Worm (Caenorhabditis elegans) whole organism, late embryonic: Measurements from ENCODE around the gene unc-103.

Experiments used
- C08G9.2 ChIP-seq: sonication (generic microtip); optimal IDR thresholded peaks from 2 replicates; lab custom pipeline; 2016; ENCODE audit warnings: mild to moderate bottlenecking, missing genetic modification characterization, moderate library complexity, missing compliant biosample characterization
- C38D4.7 ChIP-seq: fragments of 200-800 bp; sonication (Bioruptor generic); optimal IDR thresholded peaks from 2 replicates; lab custom pipeline; 2018; ENCODE audit warnings: mild to moderate bottlenecking, missing genetic modification characterization, moderate library complexity, missing compliant biosample characterization
- F13H6.1 ChIP-seq: sonication (generic microtip); optimal IDR thresholded peaks from 2 replicates; lab custom pipeline; 2016; ENCODE audit warnings: missing genetic modification characterization, missing compliant biosample characterization
- Y22D7AL.16 ChIP-seq: sonication (generic microtip); optimal IDR thresholded peaks from 2 replicates; lab custom pipeline; 2016; ENCODE audit warnings: missing genetic modification characterization, missing compliant biosample characterization
- ahr-1 ChIP-seq: sonication (generic microtip); optimal IDR thresholded peaks from 2 replicates; lab custom pipeline; 2016; ENCODE audit warnings: missing genetic modification characterization, missing compliant biosample characterization
- ceh-14 ChIP-seq: sonication (generic microtip); optimal IDR thresholded peaks from 2 replicates; lab custom pipeline; 2016; ENCODE audit warnings: missing genotype, missing genetic modification characterization, missing compliant biosample characterization
- ceh-18 ChIP-seq: sonication (generic microtip); optimal IDR thresholded peaks from 2 replicates; lab custom pipeline; 2016; ENCODE audit warnings: missing genetic modification characterization, missing compliant biosample characterization
- ceh-19 ChIP-seq: fragments of 200-800 bp; sonication (Bioruptor generic); optimal IDR thresholded peaks from 2 replicates; lab custom pipeline; 2018; ENCODE audit warnings: mild to moderate bottlenecking, missing genetic modification characterization, missing compliant biosample characterization
- ceh-2 ChIP-seq: sonication (generic microtip); optimal IDR thresholded peaks from 2 replicates; lab custom pipeline; 2016; ENCODE audit warnings: missing genotype, missing genetic modification characterization, missing compliant biosample characterization
- ceh-22 ChIP-seq: sonication (generic microtip); optimal IDR thresholded peaks from 2 replicates; lab custom pipeline; 2017; ENCODE audit warnings: missing biosample characterization, missing genetic modification characterization
- ceh-30 ChIP-seq: fragments of 150-350 bp; optimal IDR thresholded peaks from 2 replicates; lab custom pipeline; 2014; ENCODE audit warnings: missing biosample characterization, missing genetic modification characterization
- ceh-31 ChIP-seq: sonication (generic microtip); optimal IDR thresholded peaks from 2 replicates; lab custom pipeline; 2016; ENCODE audit warnings: missing genetic modification characterization, missing compliant biosample characterization
- ceh-48 ChIP-seq: sonication (generic microtip); optimal IDR thresholded peaks from 2 replicates; lab custom pipeline; 2016; ENCODE audit warnings: missing genetic modification characterization, inconsistent platforms, missing compliant biosample characterization
- ceh-6 ChIP-seq: fragments of 200-800 bp; sonication (Bioruptor generic); optimal IDR thresholded peaks from 2 replicates; lab custom pipeline; 2018; ENCODE audit warnings: mild to moderate bottlenecking, missing genetic modification characterization, missing compliant biosample characterization
- ceh-9 ChIP-seq: sonication (generic microtip); optimal IDR thresholded peaks from 2 replicates; lab custom pipeline; 2016; ENCODE audit warnings: mild to moderate bottlenecking, missing genetic modification characterization, inconsistent platforms, missing compliant biosample characterization
- che-1 ChIP-seq: sonication (generic microtip); optimal IDR thresholded peaks from 2 replicates; lab custom pipeline; 2016; ENCODE audit warnings: mild to moderate bottlenecking, missing genetic modification characterization, missing compliant biosample characterization
- elt-2 ChIP-seq: sonication (generic microtip); optimal IDR thresholded peaks from 2 replicates; lab custom pipeline; 2016; ENCODE audit warnings: missing genetic modification reagents, missing genetic modification characterization, missing compliant biosample characterization
- ets-4 ChIP-seq: sonication (generic microtip); optimal IDR thresholded peaks from 2 replicates; lab custom pipeline; 2016; ENCODE audit warnings: missing genetic modification characterization, missing compliant biosample characterization
- eyg-1 ChIP-seq: sonication (generic microtip); optimal IDR thresholded peaks from 2 replicates; lab custom pipeline; 2016; ENCODE audit warnings: missing genotype, missing genetic modification characterization, missing compliant biosample characterization
- fax-1 ChIP-seq: sonication (generic microtip); optimal IDR thresholded peaks from 2 replicates; lab custom pipeline; 2016; ENCODE audit warnings: missing genotype, missing genetic modification characterization, missing compliant biosample characterization
- fkh-10 ChIP-seq: fragments of 150-350 bp; optimal IDR thresholded peaks from 2 replicates; lab custom pipeline; 2014; ENCODE audit warnings: missing biosample characterization, missing genetic modification reagents, missing genetic modification characterization
- fkh-6 ChIP-seq: sonication (generic microtip); optimal IDR thresholded peaks from 2 replicates; lab custom pipeline; 2016; ENCODE audit warnings: missing genetic modification characterization, missing compliant biosample characterization
- hlh-15 ChIP-seq: sonication (generic microtip); optimal IDR thresholded peaks from 2 replicates; lab custom pipeline; 2016; ENCODE audit warnings: missing genetic modification characterization, missing compliant biosample characterization
- hlh-30 ChIP-seq: sonication (generic microtip); optimal IDR thresholded peaks from 2 replicates; lab custom pipeline; 2017; ENCODE audit warnings: antibody characterized with exemption, missing genetic modification characterization, missing compliant biosample characterization; ENCODE audit not compliant: insufficient read depth
- hlh-6 ChIP-seq: sonication (generic microtip); optimal IDR thresholded peaks from 2 replicates; lab custom pipeline; 2016; ENCODE audit warnings: missing genotype, missing genetic modification characterization, missing compliant biosample characterization
- hlh-8 ChIP-seq: sonication (generic microtip); optimal IDR thresholded peaks from 2 replicates; lab custom pipeline; 2016; ENCODE audit warnings: missing genotype, missing genetic modification characterization, missing compliant biosample characterization
- lim-6 ChIP-seq: sonication (generic microtip); optimal IDR thresholded peaks from 2 replicates; lab custom pipeline; 2016; ENCODE audit warnings: missing genetic modification characterization, missing compliant biosample characterization
- lin-11 ChIP-seq: fragments of 200-800 bp; sonication (Bioruptor generic); optimal IDR thresholded peaks from 2 replicates; lab custom pipeline; 2018; ENCODE audit warnings: mild to moderate bottlenecking, missing genetic modification characterization, missing compliant biosample characterization
- mec-3 ChIP-seq: sonication (generic microtip); optimal IDR thresholded peaks from 2 replicates; lab custom pipeline; 2016; ENCODE audit warnings: borderline replicate concordance, missing genetic modification characterization, missing compliant biosample characterization
- nfya-1 ChIP-seq: sonication (generic microtip); optimal IDR thresholded peaks from 2 replicates; lab custom pipeline; 2017; ENCODE audit warnings: missing genetic modification characterization, mild to moderate bottlenecking, missing compliant biosample characterization, antibody characterized with exemption, moderate library complexity
- nhr-11 ChIP-seq: fragments of 150-350 bp; optimal IDR thresholded peaks from 2 replicates; lab custom pipeline; 2014; ENCODE audit warnings: missing biosample characterization, missing genetic modification characterization
- nhr-232 ChIP-seq: sonication (generic microtip); optimal IDR thresholded peaks from 2 replicates; lab custom pipeline; 2016; ENCODE audit warnings: missing genetic modification characterization, missing compliant biosample characterization
- npax-4 ChIP-seq: sonication (generic microtip); optimal IDR thresholded peaks from 2 replicates; lab custom pipeline; 2016; ENCODE audit warnings: missing genetic modification characterization, missing compliant biosample characterization
- pat-9 ChIP-seq: fragments of 200-800 bp; sonication (Bioruptor generic); optimal IDR thresholded peaks from 2 replicates; lab custom pipeline; 2018; ENCODE audit warnings: mild to moderate bottlenecking, missing genetic modification characterization, moderate library complexity, missing compliant biosample characterization
- pax-1 ChIP-seq: fragments of 150-350 bp; optimal IDR thresholded peaks from 2 replicates; lab custom pipeline; 2014; ENCODE audit warnings: missing biosample characterization, missing genetic modification characterization
- pha-2 ChIP-seq: sonication (generic microtip); optimal IDR thresholded peaks from 2 replicates; lab custom pipeline; 2017; ENCODE audit warnings: mild to moderate bottlenecking, missing genetic modification characterization, missing compliant biosample characterization
- pha-4 ChIP-seq: fragments of 150-350 bp; optimal IDR thresholded peaks from 2 replicates; lab custom pipeline; 2018; ENCODE audit warnings: missing biosample characterization, missing genetic modification reagents, missing genetic modification characterization
- pqm-1 ChIP-seq: sonication (generic microtip); optimal IDR thresholded peaks from 2 replicates; lab custom pipeline; 2016; ENCODE audit warnings: missing genetic modification characterization, missing compliant biosample characterization
- ref-2 ChIP-seq: sonication (generic microtip); optimal IDR thresholded peaks from 2 replicates; lab custom pipeline; 2016; ENCODE audit warnings: missing genetic modification characterization, missing compliant biosample characterization
- rnt-1 ChIP-seq: sonication (generic microtip); optimal IDR thresholded peaks from 2 replicates; lab custom pipeline; 2016; ENCODE audit warnings: missing genetic modification characterization, missing compliant biosample characterization
- sdc-2 ChIP-seq: sonication (generic microtip); optimal IDR thresholded peaks from 2 replicates; lab custom pipeline; 2016; ENCODE audit warnings: missing genotype, missing genetic modification characterization, missing compliant biosample characterization
- sox-2 ChIP-seq: fragments of 200-800 bp; sonication (Bioruptor generic); IDR thresholded peaks from 2 replicates; pipeline ENCODE4 v1.3.6; 2022; ENCODE audit warnings: missing genetic modification reagents, missing genetic modification characterization, missing compliant biosample characterization
- sox-4 ChIP-seq: sonication (generic microtip); optimal IDR thresholded peaks from 2 replicates; lab custom pipeline; 2017; ENCODE audit warnings: mild to moderate bottlenecking, missing genetic modification characterization, inconsistent platforms, missing compliant biosample characterization
- syd-9 ChIP-seq: sonication (generic microtip); optimal IDR thresholded peaks from 2 replicates; lab custom pipeline; 2016; ENCODE audit warnings: mild to moderate bottlenecking, missing genetic modification characterization, moderate library complexity, missing compliant biosample characterization
- tbx-2 ChIP-seq: sonication (generic microtip); optimal IDR thresholded peaks from 2 replicates; lab custom pipeline; 2016; ENCODE audit warnings: missing genetic modification characterization, missing compliant biosample characterization
- ttx-3 ChIP-seq: sonication (generic microtip); optimal IDR thresholded peaks from 2 replicates; lab custom pipeline; 2016; ENCODE audit warnings: missing genetic modification reagents, missing genetic modification characterization, missing compliant biosample characterization
- unc-3 ChIP-seq, 2 experiments: fragments of 200-800 bp in 1 of 2; sonication (Bioruptor generic) in 1 of 2; sonication (generic microtip) in 1 of 2; conservative IDR thresholded peaks in 1 of 2; optimal IDR thresholded peaks in 1 of 2; 2 replicates each; pipeline versions ENCODE4 v1.3.6 to Lab custom; 2016 to 2022; ENCODE audit warnings: missing compliant biosample characterization in 2 of 2, missing genetic modification characterization in 2 of 2, missing genetic modification reagents in 1 of 2
- unc-42 ChIP-seq: sonication (generic microtip); optimal IDR thresholded peaks from 2 replicates; lab custom pipeline; 2016; ENCODE audit warnings: missing genotype, missing genetic modification characterization, missing compliant biosample characterization
- unc-55 ChIP-seq: sonication (generic microtip); optimal IDR thresholded peaks from 2 replicates; lab custom pipeline; 2017; ENCODE audit warnings: missing biosample characterization, missing genetic modification reagents, missing genetic modification characterization
- unc-86 ChIP-seq: sonication (generic microtip); optimal IDR thresholded peaks from 2 replicates; lab custom pipeline; 2016; ENCODE audit warnings: missing genetic modification characterization, missing compliant biosample characterization
- zip-5 ChIP-seq: sonication (generic microtip); optimal IDR thresholded peaks from 2 replicates; lab custom pipeline; 2016; ENCODE audit warnings: missing genetic modification characterization, missing compliant biosample characterization
- ztf-16 ChIP-seq: sonication (generic microtip); optimal IDR thresholded peaks from 2 replicates; lab custom pipeline; 2017; ENCODE audit warnings: missing genetic modification characterization, missing compliant biosample characterization

Gene unc-103

ce11 chrIII:4196301-4196987, 81.3 kb downstream of the unc-103 start:
- TF ChIP-seq hlh-15 (tag; lab: Kevin White, UChicago) (no peak), elt-2 (tag; lab: Kevin White, UChicago) (peak; percentile 34), Y22D7AL.16 (tag; lab: Kevin White, UChicago) (no peak), ztf-16 (tag; lab: Kevin White, UChicago) (no peak), rnt-1 (tag; lab: Kevin White, UChicago) (peak; percentile 64), F13H6.1 (tag; lab: Kevin White, UChicago) (peak; percentile 41), sox-4 (tag; lab: Kevin White, UChicago) (no peak), tbx-2 (tag; lab: Kevin White, UChicago) (peak; percentile 81), sdc-2 (peak; percentile 19), ref-2 (tag; lab: Kevin White, UChicago) (peak; percentile 51), nfya-1 (tag; lab: Kevin White, UChicago) (peak; percentile 67), ceh-30 (tag; lab: Kevin White, UChicago) (no peak), syd-9 (tag; lab: Kevin White, UChicago) (no peak), ceh-31 (peak; percentile 89), ceh-22 (tag; lab: Kevin White, UChicago) (no peak), che-1 (tag; lab: Kevin White, UChicago) (no peak), pax-1 (tag; lab: Kevin White, UChicago) (peak; percentile 31), nhr-232 (tag; lab: Kevin White, UChicago) (no peak), unc-3 (GFP tag; conservative IDR thresholded peaks at IDR 0.05; lab: Robert Waterston, UW) (no peak), unc-3 (tag; optimal IDR thresholded peaks at IDR 0.05; lab: Kevin White, UChicago) (no peak), ttx-3 (tag; lab: Kevin White, UChicago) (no peak), hlh-8 (tag; lab: Kevin White, UChicago) (peak; percentile 33), sox-2 (GFP tag; lab: Robert Waterston, UW) (no peak), ceh-18 (tag; lab: Kevin White, UChicago) (peak; percentile 53), nhr-11 (tag; lab: Kevin White, UChicago) (no peak), ceh-19 (GFP tag; lab: Kevin White, UChicago) (no peak), pha-2 (no peak), pha-4 (tag; lab: Kevin White, UChicago) (no peak), ceh-9 (tag; lab: Kevin White, UChicago) (no peak), eyg-1 (tag; lab: Kevin White, UChicago) (no peak), pqm-1 (no peak), unc-55 (peak; percentile 51), C38D4.7 (GFP tag; lab: Kevin White, UChicago) (no peak), lin-11 (no peak), zip-5 (tag; lab: Kevin White, UChicago) (peak; percentile 75), hlh-6 (tag; lab: Kevin White, UChicago) (no peak), fax-1 (tag; lab: Kevin White, UChicago) (no peak), C08G9.2 (tag; lab: Kevin White, UChicago) (peak; percentile 89), ceh-6 (GFP tag; lab: Kevin White, UChicago) (no peak), npax-4 (tag; lab: Kevin White, UChicago) (no peak), lim-6 (tag; lab: Kevin White, UChicago) (peak; percentile 61), ceh-48 (tag; lab: Kevin White, UChicago) (no peak), unc-42 (peak; percentile 47), pat-9 (tag; lab: Kevin White, UChicago) (no peak), fkh-6 (tag; lab: Kevin White, UChicago) (peak; percentile 74), ceh-14 (peak; percentile 19), fkh-10 (no peak), unc-86 (no peak), ets-4 (tag; lab: Kevin White, UChicago) (peak; percentile 71), mec-3 (tag; lab: Kevin White, UChicago) (peak; percentile 78), ahr-1 (tag; lab: Kevin White, UChicago) (no peak), hlh-30 (tag; lab: Kevin White, UChicago) (peak; percentile 93), ceh-2 (peak; percentile 85)
